Worm (Caenorhabditis elegans) whole organism, L4 larva: Measurements from ENCODE around the gene rpt-6.
A peak's percentile ranks its signal among the peaks of the same experiment; 100 is the strongest.

Experiments
- D1046.2 ChIP-seq: fragments of 200-800 bp; sonication (Bioruptor generic); IDR thresholded peaks from 2 replicates; pipeline ENCODE4 v1.3.6; 2022; ENCODE audit warnings: missing genetic modification characterization, missing compliant biosample characterization
- T26A8.4 ChIP-seq: fragments of 200-800 bp; sonication (Bioruptor generic); IDR thresholded peaks from 2 replicates; pipeline ENCODE4 v1.3.6; 2022; ENCODE audit warnings: missing genetic modification characterization, missing compliant biosample characterization
- Y105C5A.15 ChIP-seq: fragments of 200-800 bp; sonication (Bioruptor generic); IDR thresholded peaks from 2 replicates; pipeline ENCODE4 v1.3.6; 2022; ENCODE audit warnings: missing genetic modification characterization, missing compliant biosample characterization
- Y48G9A.11 ChIP-seq: fragments of 200-800 bp; sonication (Bioruptor generic); IDR thresholded peaks from 2 replicates; pipeline ENCODE4 v1.3.6; 2022; ENCODE audit warnings: missing genetic modification reagents, missing genetic modification characterization, missing compliant biosample characterization
- Y5F2A.4 ChIP-seq: fragments of 200-800 bp; sonication (Bioruptor generic); optimal IDR thresholded peaks from 2 replicates; lab custom pipeline; 2018; ENCODE audit warnings: mild to moderate bottlenecking, missing genetic modification characterization, missing compliant biosample characterization
- aha-1 ChIP-seq: fragments of 150-350 bp; peaks from one replicate; lab custom pipeline; 2014; ENCODE audit warnings: missing biosample characterization, missing genetic modification characterization
- aly-2 ChIP-seq: sonication (generic microtip); optimal IDR thresholded peaks from 2 replicates; lab custom pipeline; 2018; ENCODE audit warnings: missing biosample characterization, missing genetic modification characterization
- arid-1 ChIP-seq: fragments of 200-800 bp; sonication (Bioruptor generic); conservative IDR thresholded peaks from 2 replicates; pipeline ENCODE4 v1.3.6; 2022; ENCODE audit warnings: missing genetic modification reagents, missing genetic modification characterization, missing compliant biosample characterization
- daf-12 ChIP-seq: fragments of 150-350 bp; optimal IDR thresholded peaks from 2 replicates; lab custom pipeline; 2014; ENCODE audit warnings: missing biosample characterization, missing genetic modification reagents, missing genetic modification characterization
- dpl-1 ChIP-seq: fragments of 150-350 bp; optimal IDR thresholded peaks from 2 replicates; lab custom pipeline; 2014; ENCODE audit warnings: missing biosample characterization, missing genetic modification reagents, missing genetic modification characterization
- egl-43 ChIP-seq: fragments of 200-800 bp; sonication (Bioruptor generic); IDR thresholded peaks from 2 replicates; pipeline ENCODE4 v1.3.6; 2022; ENCODE audit warnings: missing genetic modification reagents, missing genetic modification characterization, missing compliant biosample characterization
- fos-1 ChIP-seq: fragments of 150-350 bp; optimal IDR thresholded peaks from 2 replicates; lab custom pipeline; 2014; ENCODE audit warnings: missing biosample characterization, missing genetic modification characterization
- hlh-11 ChIP-seq: fragments of 200-800 bp; sonication (Bioruptor generic); optimal IDR thresholded peaks from 2 replicates; lab custom pipeline; 2018; ENCODE audit warnings: mild to moderate bottlenecking, missing genetic modification characterization, missing compliant biosample characterization
- hlh-30 ChIP-seq: sonication (generic microtip); optimal IDR thresholded peaks from 2 replicates; lab custom pipeline; 2017; ENCODE audit warnings: antibody characterized with exemption, mild to moderate bottlenecking, missing genetic modification characterization, missing compliant biosample characterization; ENCODE audit not compliant: insufficient read depth
- hmg-1.1 ChIP-seq: fragments of 200-800 bp; sonication (Bioruptor generic); IDR thresholded peaks from 2 replicates; pipeline ENCODE4 v1.3.6; 2022; ENCODE audit warnings: missing genetic modification reagents, missing genetic modification characterization, missing compliant biosample characterization
- jun-1 ChIP-seq: fragments of 150-350 bp; optimal IDR thresholded peaks from 2 replicates; lab custom pipeline; 2014; ENCODE audit warnings: missing biosample characterization, missing genetic modification reagents, missing genetic modification characterization
- lin-1 ChIP-seq: fragments of 200-800 bp; sonication (Bioruptor generic); IDR thresholded peaks from 2 replicates; pipeline ENCODE4 v1.3.6; 2022; ENCODE audit warnings: missing genetic modification reagents, missing genetic modification characterization, missing compliant biosample characterization
- lin-15B ChIP-seq: fragments of 150-350 bp; sonication (generic microtip); optimal IDR thresholded peaks from 3 replicates; lab custom pipeline; 2014; ENCODE audit warnings: missing biosample characterization, missing genetic modification characterization
- lin-38 ChIP-seq: fragments of 200-800 bp; sonication (Bioruptor generic); IDR thresholded peaks from 2 replicates; pipeline ENCODE4 v1.3.6; 2022; ENCODE audit warnings: missing genetic modification reagents, missing genetic modification characterization, missing compliant biosample characterization
- mdl-1 ChIP-seq, 2 experiments: fragments of 150-350 bp in 1 of 2; sonication (generic microtip) in 1 of 2; optimal IDR thresholded peaks; 2 replicates each; lab custom pipeline; 2014 to 2017; ENCODE audit warnings: missing biosample characterization in 2 of 2, missing genetic modification characterization in 2 of 2
- mes-2 ChIP-seq: sonication (generic microtip); optimal IDR thresholded peaks from 2 replicates; lab custom pipeline; 2016; ENCODE audit warnings: missing genotype, mild to moderate bottlenecking, missing genetic modification characterization, missing compliant biosample characterization; ENCODE audit not compliant: poor library complexity, severe bottlenecking
- nhr-102 ChIP-seq: sonication (generic microtip); optimal IDR thresholded peaks from 2 replicates; lab custom pipeline; 2016; ENCODE audit warnings: mild to moderate bottlenecking, missing genetic modification characterization, moderate library complexity, missing compliant biosample characterization
- nhr-111 ChIP-seq: fragments of 200-800 bp; sonication (Bioruptor generic); optimal IDR thresholded peaks from 2 replicates; lab custom pipeline; 2018; ENCODE audit warnings: mild to moderate bottlenecking, missing genetic modification characterization, missing compliant biosample characterization
- nhr-42 ChIP-seq: fragments of 200-800 bp; sonication (Bioruptor generic); IDR thresholded peaks from 2 replicates; pipeline ENCODE4 v1.3.6; 2022; ENCODE audit warnings: missing genetic modification characterization, missing compliant biosample characterization
- nhr-77 ChIP-seq: fragments of 150-350 bp; optimal IDR thresholded peaks from 2 replicates; lab custom pipeline; 2014; ENCODE audit warnings: missing biosample characterization, missing genetic modification characterization
- php-3 ChIP-seq: fragments of 200-800 bp; sonication (Bioruptor generic); IDR thresholded peaks from 2 replicates; pipeline ENCODE4 v1.3.6; 2022; ENCODE audit warnings: missing genetic modification reagents, missing genetic modification characterization, missing compliant biosample characterization
- set-16 ChIP-seq: fragments of 200-800 bp; sonication (Bioruptor generic); IDR thresholded peaks from 2 replicates; pipeline ENCODE4 v1.3.6; 2022; ENCODE audit warnings: missing genetic modification reagents, missing genetic modification characterization, missing compliant biosample characterization
- spr-1 ChIP-seq: sonication (generic microtip); optimal IDR thresholded peaks from 2 replicates; lab custom pipeline; 2016; ENCODE audit warnings: mild to moderate bottlenecking, missing genetic modification characterization, missing compliant biosample characterization
- unc-62 ChIP-seq, 3 experiments: fragments of 150-350 bp in 1 of 3; sonication (generic microtip); optimal IDR thresholded peaks in 2 of 3; peaks in 1 of 3; 1 replicate in 1 of 3; 2 replicates in 2 of 3; lab custom pipeline; 2014 to 2017; ENCODE audit warnings: missing biosample characterization in 3 of 3, missing genetic modification characterization in 3 of 3, missing genetic modification reagents in 3 of 3, missing genotype in 1 of 3
- zip-11 ChIP-seq: fragments of 200-800 bp; sonication (Bioruptor generic); IDR thresholded peaks from 2 replicates; pipeline ENCODE4 v1.3.6; 2022; ENCODE audit warnings: missing genetic modification characterization, missing compliant biosample characterization
- ztf-7 ChIP-seq: fragments of 150-350 bp; optimal IDR thresholded peaks from 2 replicates; lab custom pipeline; 2014; ENCODE audit warnings: missing biosample characterization, missing genetic modification characterization

Gene rpt-6

DNA sequence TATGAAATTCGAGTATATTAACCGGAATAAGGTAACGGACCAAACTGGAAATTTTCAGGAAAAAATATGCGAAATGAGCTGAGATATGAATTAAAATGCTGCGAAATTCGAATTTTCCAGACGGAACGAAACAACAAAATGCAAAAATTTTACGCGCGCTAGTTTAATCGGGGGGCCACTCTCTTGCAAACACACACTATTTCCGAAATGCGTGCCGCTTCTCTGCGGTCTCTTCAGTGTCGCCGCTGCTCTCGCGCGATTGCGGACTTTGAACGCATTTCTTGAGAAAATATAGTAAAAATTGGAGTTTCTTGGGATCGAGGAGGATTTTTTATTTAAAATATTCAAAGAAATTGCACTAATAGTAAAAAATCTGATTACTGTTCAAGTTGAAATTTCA is 780 bp upstream of the rpt-6 start:
- TF ChIP-seq hmg-1.1, result peak; percentile 62; the same call in 1 of the 2 replicates
- peak; percentile 52; the same call in 1 of the 2 replicates for TF ChIP-seq arid-1
- peak; percentile 6 for TF ChIP-seq spr-1 (tag; lab: Kevin White, UChicago)
- TF ChIP-seq aha-1 (tag; lab: Kevin White, UChicago), result peak; percentile 94
- peak; percentile 67 for TF ChIP-seq mes-2
- 0 out of 2 replicates have a peak, but pooled peaks have one; percentile 39 for TF ChIP-seq php-3 (GFP tag; lab: Robert Waterston, UW)
- no peak for TF ChIP-seq ztf-7 (tag; lab: Kevin White, UChicago)
- peak; percentile 32 for TF ChIP-seq hlh-30
- TF ChIP-seq dpl-1, result peak; percentile 39
- TF ChIP-seq nhr-42, result no peak
- TF ChIP-seq Y105C5A.15, result no peak
- TF ChIP-seq lin-38 (GFP tag; lab: Robert Waterston, UW), result peak; percentile 37; the same call in 1 of the 2 replicates
- peak in 1 of 2 experiments; percentile 56 for TF ChIP-seq unc-62 (GFP tag; optimal IDR thresholded peaks at IDR 0.05 in 1 of 2; lab: Kevin White, UChicago)
- TF ChIP-seq unc-62 (tag; optimal IDR thresholded peaks at IDR 0.05; lab: Kevin White, UChicago), result no peak
- peak in 1 of 2 experiments; percentile 9 for TF ChIP-seq mdl-1 (tag; optimal IDR thresholded peaks at IDR 0.05; lab: Kevin White, UChicago)
- TF ChIP-seq, all 104 proteins: peak for 11

- TF ChIP-seq nhr-102 (tag; lab: Kevin White, UChicago) (no peak), lin-15B (tag; lab: Kevin White, UChicago) (no peak), set-16 (GFP tag; lab: Robert Waterston, UW) (peak; percentile 42; the same call in 1 of the 2 replicates), nhr-111 (GFP tag; lab: Kevin White, UChicago) (no peak), lin-38 (GFP tag; lab: Robert Waterston, UW) (peak; percentile 66), aha-1 (tag; lab: Kevin White, UChicago) (peak; percentile 80), D1046.2 (GFP tag; lab: Robert Waterston, UW) (no peak), daf-12 (no peak), Y48G9A.11 (GFP tag; lab: Robert Waterston, UW) (peak; percentile 61), T26A8.4 (GFP tag; lab: Robert Waterston, UW) (peak; percentile 30; the same call in 1 of the 2 replicates), aly-2 (no peak), egl-43 (GFP tag; lab: Robert Waterston, UW) (peak; percentile 43; the same call in 1 of the 2 replicates)
Observed at ce11 chrIII:12372080-12373065, 2.1 kb downstream of the rpt-6 start.

ce11 chrIII:12373306-12373705 is 3.0 kb downstream of the rpt-6 start:
- TF ChIP-seq hmg-1.1 (no peak), jun-1 (tag; lab: Kevin White, UChicago) (no peak), hlh-11 (tag; lab: Kevin White, UChicago) (no peak), fos-1 (tag; lab: Kevin White, UChicago) (no peak), lin-1 (GFP tag; lab: Robert Waterston, UW) (no peak), zip-11 (GFP tag; lab: Robert Waterston, UW) (no peak), Y5F2A.4 (GFP tag; lab: Kevin White, UChicago) (no peak), arid-1 (no peak)

- TF ChIP-seq Y105C5A.15, result no peak
Observed at ce11 chrIII:12373807-12374266, 3.6 kb downstream of the rpt-6 start, which contains the start of gene glrx-5. glrx-5 (minus strand) TSS chrIII:12373857.

- TF ChIP-seq set-16 (GFP tag; lab: Robert Waterston, UW) (peak; percentile 68), nhr-77 (tag; lab: Kevin White, UChicago) (no peak)
- TF ChIP-seq, all 104 proteins: peak for 1
Observed at ce11 chrIII:12375614-12376013, 5.4 kb downstream of the rpt-6 start.
